Fruit fly (Drosophila melanogaster) S2 (cell line): ENCODE data around the gene grim.

ENCODE experiments used
- CG8478 ChIP-seq: fragments of >200 bp; optimal IDR thresholded peaks from 2 replicates; lab custom pipeline; 2018
- CTCF ChIP-seq, 2 experiments: fragments of >200 bp; optimal IDR thresholded peaks; 2 replicates each; lab custom pipeline; 2018

- TF ChIP-seq CTCF (optimal IDR thresholded peaks at IDR 0.05; lab: Kevin White, UChicago) (no peak), CG8478 (lab: Kevin White, UChicago) (no peak)
Observed at dm6 chr3L:18274188-18274587, 30.0 kb downstream of the grim start.
